Worm (Caenorhabditis elegans): ENCODE results near the gene atgl-1.

- no peak for TF ChIP-seq dao-5 (tag; optimal IDR thresholded peaks at IDR 0.05)
- no peak for TF ChIP-seq him-1 (tag; optimal IDR thresholded peaks at IDR 0.05)
Observed at ce11 chrIII:6432939-6433338, 13.7 kb upstream of the atgl-1 start, which contains the start of gene vps-16.
